Fruit fly (Drosophila melanogaster): ENCODE data around the gene beag.
A peak's percentile ranks its signal among the peaks of the same experiment; 100 is the strongest.

The beag gene

dm6 chr3R:9037946-9038345 is 26.9 kb downstream of the beag start:
- no peak for TF ChIP-seq CG17801 (GFP tag; optimal IDR thresholded peaks at IDR 0.05; ENCODE audit: partially characterized antibody)

dm6 chr3R:9035252-9035651 is 29.6 kb downstream of the beag start:
- TF ChIP-seq CG17801 (GFP tag; optimal IDR thresholded peaks at IDR 0.05; ENCODE audit: partially characterized antibody): no peak

dm6 chr3R:9033619-9034401 is 31.1 kb downstream of the beag start:
- TF ChIP-seq CG17801 (GFP tag; optimal IDR thresholded peaks at IDR 0.05; ENCODE audit: partially characterized antibody): peak; percentile 88

dm6 chr3R:9031797-9032418 is 33.0 kb downstream of the beag start:
- peak; percentile 86 for TF ChIP-seq CG17801 (GFP tag; optimal IDR thresholded peaks at IDR 0.05; ENCODE audit: partially characterized antibody)

dm6 chr3R:9030750-9031128 is 34.1 kb downstream of the beag start:
- no peak for TF ChIP-seq CG17801 (GFP tag; optimal IDR thresholded peaks at IDR 0.05; ENCODE audit: partially characterized antibody)

- no peak for TF ChIP-seq CG17801 (GFP tag; optimal IDR thresholded peaks at IDR 0.05; ENCODE audit: partially characterized antibody)
These were observed 34.7 kb downstream of the beag start for dm6 chr3R:9030006-9030749.

dm6 chr3R:9029411-9029810 is 35.5 kb downstream of the beag start:
- TF ChIP-seq CG17801 (GFP tag; optimal IDR thresholded peaks at IDR 0.05; ENCODE audit: partially characterized antibody): no peak

dm6 chr3R:9028690-9029089 is 36.2 kb downstream of the beag start:
- no peak for TF ChIP-seq CG17801 (GFP tag; optimal IDR thresholded peaks at IDR 0.05; ENCODE audit: partially characterized antibody)

dm6 chr3R:9027082-9027481 is 37.8 kb downstream of the beag start:
- TF ChIP-seq CG17801 (GFP tag; optimal IDR thresholded peaks at IDR 0.05; ENCODE audit: partially characterized antibody): no peak

- TF ChIP-seq CG17801 (GFP tag; optimal IDR thresholded peaks at IDR 0.05; ENCODE audit: partially characterized antibody): no peak
These were observed 39.9 kb downstream of the beag start for dm6 chr3R:9024835-9025510.

- no peak for TF ChIP-seq CG17801 (GFP tag; optimal IDR thresholded peaks at IDR 0.05; ENCODE audit: partially characterized antibody)
These were observed 40.9 kb downstream of the beag start for dm6 chr3R:9023934-9024333.

dm6 chr3R:9019689-9020138 is 45.2 kb downstream of the beag start, which contains the start of gene tgo:
tgo (minus strand) TSS chr3R:9020022.
- peak; percentile 16 for TF ChIP-seq CG17801 (GFP tag; optimal IDR thresholded peaks at IDR 0.05; ENCODE audit: partially characterized antibody)

dm6 chr3R:9016869-9017268 is 48.0 kb downstream of the beag start:
- peak; percentile 46 for TF ChIP-seq CG17801 (GFP tag; optimal IDR thresholded peaks at IDR 0.05; ENCODE audit: partially characterized antibody)

dm6 chr3R:9014859-9015466 is 49.9 kb downstream of the beag start, which contains the start of the genes Kcmf1, Sf3b5 and CG11986:
Kcmf1 (minus strand) TSS chr3R:9014909.
Sf3b5 (minus strand) TSS chr3R:9015341.
CG11986 (plus strand) TSS chr3R:9015446.
- no peak for TF ChIP-seq CG17801 (GFP tag; optimal IDR thresholded peaks at IDR 0.05; ENCODE audit: partially characterized antibody)
